Fruit fly (Drosophila melanogaster) S2 (cell line): Measurements from ENCODE around the gene Nle.

Experiments
- CG8478 ChIP-seq: fragments of >200 bp; optimal IDR thresholded peaks from 2 replicates; lab custom pipeline; 2018
- CTCF ChIP-seq, 2 experiments: fragments of >200 bp; optimal IDR thresholded peaks; 2 replicates each; lab custom pipeline; 2018

dm6 chr2L:559311-559710, 8.6 kb downstream of the Nle start, which contains the start of gene Tspo:
- TF ChIP-seq CG8478 (lab: Kevin White, UChicago) (no peak), CTCF (optimal IDR thresholded peaks at IDR 0.05; lab: Kevin White, UChicago) (no peak)
